Fruit fly (Drosophila melanogaster) whole organism, adult: Measurements from ENCODE around the gene CG42692.

Experiments
- CG11617 ChIP-seq: fragments of 200-800 bp; sonication (Bioruptor generic); optimal IDR thresholded peaks from 2 replicates; lab custom pipeline; 2017; ENCODE audit warnings: mild to moderate bottlenecking, missing biosample characterization, missing genetic modification reagents, missing genetic modification characterization
- CG12768 ChIP-seq: fragments of 200-800 bp; sonication (Bioruptor generic); optimal IDR thresholded peaks from 2 replicates; lab custom pipeline; 2017; ENCODE audit warnings: missing biosample characterization, missing genetic modification characterization, mild to moderate bottlenecking, moderate library complexity, missing genetic modification reagents
- CG14711 ChIP-seq: fragments of 200-800 bp; sonication (Bioruptor generic); optimal IDR thresholded peaks from 2 replicates; lab custom pipeline; 2018; ENCODE audit warnings: missing biosample characterization, mild to moderate bottlenecking, missing genetic modification characterization, moderate library complexity
- CG1620 ChIP-seq: fragments of 200-800 bp; sonication (Bioruptor generic); optimal IDR thresholded peaks from 2 replicates; lab custom pipeline; 2016; ENCODE audit warnings: missing biosample characterization, missing genetic modification characterization
- CG33017 ChIP-seq: fragments of 200-800 bp; sonication (Bioruptor generic); optimal IDR thresholded peaks from 2 replicates; lab custom pipeline; 2018; ENCODE audit warnings: missing biosample characterization, mild to moderate bottlenecking, missing genetic modification characterization, moderate library complexity
- CG5204 ChIP-seq: fragments of 200-800 bp; sonication (Bioruptor generic); optimal IDR thresholded peaks from 2 replicates; lab custom pipeline; 2016; ENCODE audit warnings: missing biosample characterization, missing genetic modification characterization
- CG7045 ChIP-seq: fragments of 200-800 bp; sonication (Bioruptor generic); optimal IDR thresholded peaks from 2 replicates; lab custom pipeline; 2017; ENCODE audit warnings: missing biosample characterization, mild to moderate bottlenecking, missing genetic modification characterization
- CG7101 ChIP-seq: fragments of 200-800 bp; sonication (Bioruptor generic); optimal IDR thresholded peaks from 2 replicates; lab custom pipeline; 2018; ENCODE audit warnings: missing biosample characterization, mild to moderate bottlenecking, missing genetic modification characterization, moderate library complexity
- Clk ChIP-seq: fragments of 200-800 bp; sonication (Bioruptor generic); optimal IDR thresholded peaks from 2 replicates; lab custom pipeline; 2017; ENCODE audit warnings: missing biosample characterization, missing genetic modification characterization
- Crg-1 ChIP-seq: fragments of 200-800 bp; sonication (Bioruptor generic); optimal IDR thresholded peaks from 2 replicates; lab custom pipeline; 2016; ENCODE audit warnings: missing biosample characterization, missing genetic modification characterization
- Hr96 ChIP-seq: fragments of 200-800 bp; sonication (Bioruptor generic); optimal IDR thresholded peaks from 2 replicates; lab custom pipeline; 2016; ENCODE audit warnings: missing biosample characterization, missing genetic modification characterization
- Mnt ChIP-seq: fragments of 200-800 bp; sonication (Bioruptor generic); optimal IDR thresholded peaks from 2 replicates; lab custom pipeline; 2016; ENCODE audit warnings: missing biosample characterization, mild to moderate bottlenecking, missing genetic modification characterization
- bab1 ChIP-seq: fragments of 200-800 bp; sonication (Bioruptor generic); optimal IDR thresholded peaks from 3 replicates; lab custom pipeline; 2019; ENCODE audit warnings: missing biosample characterization, mild to moderate bottlenecking, missing genetic modification characterization, moderate library complexity
- cic ChIP-seq: fragments of 200-800 bp; sonication (Bioruptor generic); optimal IDR thresholded peaks from 2 replicates; lab custom pipeline; 2017; ENCODE audit warnings: missing biosample characterization, mild to moderate bottlenecking, missing genetic modification characterization, moderate library complexity
- cnc ChIP-seq, 2 experiments: fragments of >200 bp; optimal IDR thresholded peaks; 2 replicates each; lab custom pipeline; 2017
- kay ChIP-seq: fragments of 200-800 bp; sonication (Bioruptor generic); peaks from one replicate; lab custom pipeline; 2016; ENCODE audit warnings: missing biosample characterization, missing genetic modification characterization, borderline replicate concordance
- ovo ChIP-seq: fragments of 200-800 bp; sonication (Bioruptor generic); optimal IDR thresholded peaks from 2 replicates; lab custom pipeline; 2016; ENCODE audit warnings: missing biosample characterization, missing genetic modification characterization
- pad ChIP-seq: fragments of 200-800 bp; sonication (Bioruptor generic); optimal IDR thresholded peaks from 3 replicates; lab custom pipeline; 2017; ENCODE audit warnings: missing biosample characterization, missing genetic modification characterization, mild to moderate bottlenecking, moderate library complexity, missing genetic modification reagents
- tj ChIP-seq: fragments of 200-800 bp; sonication (Bioruptor generic); optimal IDR thresholded peaks from 3 replicates; lab custom pipeline; 2017; ENCODE audit warnings: missing biosample characterization, mild to moderate bottlenecking, missing genetic modification characterization, moderate library complexity
- toe ChIP-seq: fragments of 200-800 bp; sonication (Bioruptor generic); optimal IDR thresholded peaks from 2 replicates; lab custom pipeline; 2016; ENCODE audit warnings: missing biosample characterization, missing genetic modification characterization

Gene CG42692

DNA sequence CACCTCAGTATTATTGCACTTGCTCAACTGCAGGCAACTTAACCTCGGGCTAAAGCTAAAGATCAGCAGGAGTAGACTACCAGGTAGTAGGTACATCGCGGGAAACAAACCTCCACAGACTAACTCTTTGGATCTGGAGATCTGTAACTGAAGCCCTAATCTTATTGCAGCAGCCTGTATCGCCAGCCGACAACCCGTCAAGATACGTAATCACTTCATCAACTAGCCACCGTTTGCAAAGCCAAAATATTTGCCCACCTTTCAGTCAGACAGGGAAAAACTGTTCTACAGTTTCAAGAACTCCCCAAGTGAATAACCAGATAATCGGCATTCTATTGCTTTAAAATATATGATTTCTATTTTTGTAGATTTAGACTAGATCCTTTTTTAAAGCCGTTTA lies 23.5 kb downstream of the CG42692 start, which contains the start of gene CG18095:
TSS of gene CG18095 (minus strand) at position 101 of the 400 bp plus-strand sequence.
- TF ChIP-seq CG7045 (GFP tag; lab: Kevin White, UChicago) (no peak), cnc (optimal IDR thresholded peaks at IDR 0.05; lab: Kevin White, UChicago) (no peak), ovo (GFP tag; lab: Kevin White, UChicago) (no peak), Mnt (no peak), Clk (GFP tag; lab: Kevin White, UChicago) (no peak)

DNA sequence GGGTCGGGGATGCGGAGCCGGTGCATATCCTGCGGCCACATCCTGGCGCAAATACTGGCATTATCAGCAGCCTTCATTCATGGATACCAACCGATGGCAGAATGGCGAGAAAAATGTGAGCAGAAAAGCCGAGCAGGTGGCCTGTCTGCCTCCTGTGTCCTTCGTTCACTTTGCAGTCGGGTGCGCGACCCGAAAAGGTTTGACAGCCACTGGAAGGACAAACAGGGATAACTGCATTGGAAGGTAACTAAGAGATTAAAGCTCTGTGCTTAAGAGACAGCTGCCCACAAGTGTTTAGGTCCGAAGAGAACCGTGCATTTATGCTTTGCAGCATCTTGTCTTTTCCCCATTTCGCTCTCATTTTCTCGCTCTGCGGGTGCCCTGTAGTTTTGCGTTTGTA lies 30.8 kb downstream of the CG42692 start:
- TF ChIP-seq kay (no peak), CG33017 (tag; lab: Kevin White, UChicago) (no peak), cic (no peak), pad (GFP tag; lab: Kevin White, UChicago) (no peak), CG7101 (tag; lab: Kevin White, UChicago) (no peak), CG11617 (GFP tag; lab: Kevin White, UChicago) (no peak), Hr96 (GFP tag; lab: Kevin White, UChicago) (no peak), CG5204 (GFP tag; lab: Kevin White, UChicago) (no peak), Clk (GFP tag; lab: Kevin White, UChicago) (no peak), Crg-1 (no peak), CG14711 (no peak), Mnt (no peak), CG7045 (GFP tag; lab: Kevin White, UChicago) (no peak), CG1620 (GFP tag; lab: Kevin White, UChicago) (no peak)

DNA sequence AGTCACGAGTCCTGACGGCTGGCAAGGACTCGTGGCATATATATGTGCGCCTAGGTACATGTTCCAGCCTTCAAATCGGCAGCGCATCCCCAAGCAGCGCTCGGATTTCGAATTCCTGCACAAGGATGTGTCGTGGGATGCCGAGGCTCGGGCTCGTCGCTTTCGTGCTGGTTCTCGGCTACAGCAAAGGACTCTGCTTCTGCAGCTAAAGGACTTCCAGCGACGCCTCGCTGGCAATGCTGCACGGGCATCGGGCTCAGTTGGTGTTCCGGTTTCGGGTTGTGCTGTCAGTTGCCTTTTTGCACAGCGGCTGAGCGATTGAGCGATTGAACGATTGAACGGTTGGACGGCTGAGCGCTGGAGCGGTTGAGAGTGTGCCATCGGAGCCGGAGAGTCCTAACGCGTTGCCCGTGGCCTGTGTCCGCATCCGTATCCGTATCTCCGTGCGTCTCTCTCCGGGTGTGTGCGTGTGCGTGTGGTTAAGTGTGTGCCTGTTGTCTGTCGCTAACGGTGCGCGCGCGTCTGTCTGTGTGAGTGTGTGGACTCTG lies 32.1 kb downstream of the CG42692 start, which contains the start of gene nAChRalpha5:
TSS of gene nAChRalpha5 (plus strand) at position 235 of the 548 bp plus-strand sequence.
- TF ChIP-seq ovo (GFP tag; lab: Kevin White, UChicago) (no peak), Crg-1 (no peak), toe (GFP tag; lab: Kevin White, UChicago) (no peak), CG7045 (GFP tag; lab: Kevin White, UChicago) (no peak), Clk (GFP tag; lab: Kevin White, UChicago) (no peak), CG11617 (GFP tag; lab: Kevin White, UChicago) (no peak), CG14711 (no peak), CG33017 (tag; lab: Kevin White, UChicago) (no peak), tj (no peak), Hr96 (GFP tag; lab: Kevin White, UChicago) (no peak), bab1 (GFP tag; lab: Kevin White, UChicago) (no peak), CG7101 (tag; lab: Kevin White, UChicago) (no peak), CG12768 (GFP tag; lab: Kevin White, UChicago) (no peak)

DNA sequence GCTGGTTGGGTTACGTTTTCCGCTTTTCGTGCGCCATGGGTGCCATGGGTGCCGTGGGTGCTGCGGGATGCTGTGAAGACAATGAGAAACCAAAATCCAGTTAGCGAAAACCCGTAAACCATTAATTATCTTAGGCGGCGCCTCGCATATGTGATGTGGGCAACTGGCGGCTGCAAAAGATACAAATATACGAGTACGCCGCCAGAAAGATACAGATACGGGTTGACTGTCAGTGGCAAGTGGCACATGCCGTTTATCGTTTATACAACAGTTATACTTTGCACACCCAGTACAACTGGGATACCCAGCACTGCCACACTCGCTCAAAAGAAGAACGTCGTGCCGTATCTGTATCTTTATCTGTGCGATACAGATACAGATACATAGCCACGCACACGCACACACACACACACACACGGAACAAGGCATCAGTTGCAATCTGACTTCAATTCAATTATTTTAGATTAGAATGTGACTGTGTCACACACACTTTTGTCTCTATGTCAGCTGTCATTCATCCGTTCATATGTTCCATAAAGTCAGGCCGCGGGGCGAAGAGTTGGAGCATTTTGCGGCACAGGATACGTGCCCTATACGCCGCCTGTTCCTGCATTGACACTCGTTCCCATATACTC lies 37.8 kb downstream of the CG42692 start:
- TF ChIP-seq pad (GFP tag; lab: Kevin White, UChicago) (no peak), CG12768 (GFP tag; lab: Kevin White, UChicago) (no peak), cnc (optimal IDR thresholded peaks at IDR 0.05; lab: Kevin White, UChicago) (no peak), CG14711 (no peak), kay (no peak), Mnt (no peak), Hr96 (GFP tag; lab: Kevin White, UChicago) (no peak), bab1 (GFP tag; lab: Kevin White, UChicago) (no peak), tj (no peak), CG33017 (tag; lab: Kevin White, UChicago) (no peak), CG11617 (GFP tag; lab: Kevin White, UChicago) (no peak), CG5204 (GFP tag; lab: Kevin White, UChicago) (no peak), CG1620 (GFP tag; lab: Kevin White, UChicago) (no peak), cic (no peak), CG7045 (GFP tag; lab: Kevin White, UChicago) (no peak)

DNA sequence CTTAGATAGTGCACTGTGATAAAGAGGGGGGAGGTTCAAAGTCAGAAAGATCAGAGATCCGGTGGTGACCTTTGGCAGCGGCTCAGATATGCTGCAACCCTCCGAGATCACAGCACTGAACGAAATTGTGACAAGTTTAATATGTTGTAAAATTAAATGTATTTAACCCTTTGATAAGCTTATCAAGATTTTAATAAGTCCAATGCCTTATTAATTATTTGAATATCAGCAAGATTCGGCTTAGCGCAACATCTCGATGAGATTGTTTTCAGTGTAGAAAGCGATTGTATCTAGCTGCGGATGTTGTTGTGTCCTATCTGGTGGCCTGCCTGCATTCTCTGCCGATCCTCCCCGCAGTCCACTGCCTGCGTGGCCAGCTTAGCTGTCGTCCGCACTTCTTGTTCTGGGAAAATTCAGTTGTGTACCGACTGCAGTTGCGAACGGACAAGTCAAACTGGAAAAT lies 39.3 kb downstream of the CG42692 start, which contains the start of gene NimC4:
TSS of gene NimC4 (plus strand) at position 413 of the 463 bp plus-strand sequence.
- TF ChIP-seq CG7045 (GFP tag; lab: Kevin White, UChicago) (no peak), CG14711 (no peak), Crg-1 (no peak), bab1 (GFP tag; lab: Kevin White, UChicago) (no peak), CG7101 (tag; lab: Kevin White, UChicago) (no peak), CG5204 (GFP tag; lab: Kevin White, UChicago) (no peak), Mnt (no peak)

DNA sequence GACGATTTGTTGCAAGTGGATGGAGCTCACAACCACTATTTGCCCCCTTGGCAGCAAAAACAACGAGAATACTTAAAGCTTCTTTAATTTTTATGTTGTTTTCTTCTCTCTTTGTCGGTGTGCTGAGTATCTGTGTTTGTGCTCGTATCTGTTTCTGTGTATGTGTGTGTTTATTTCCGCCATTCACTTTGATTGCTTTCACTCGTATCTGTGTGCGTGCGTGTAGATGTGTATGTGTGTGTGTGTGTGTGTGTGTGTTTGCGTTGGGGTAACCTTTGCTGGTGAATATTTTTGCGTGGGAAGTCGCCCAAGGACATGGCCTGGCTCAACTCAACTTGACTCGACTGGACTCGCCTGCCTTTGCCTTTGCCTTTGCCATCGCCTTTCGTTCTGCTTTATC lies 42.1 kb downstream of the CG42692 start:
- TF ChIP-seq Hr96 (GFP tag; lab: Kevin White, UChicago), result no peak
- no peak for TF ChIP-seq Crg-1
- no peak for TF ChIP-seq CG5204 (GFP tag; lab: Kevin White, UChicago)

DNA sequence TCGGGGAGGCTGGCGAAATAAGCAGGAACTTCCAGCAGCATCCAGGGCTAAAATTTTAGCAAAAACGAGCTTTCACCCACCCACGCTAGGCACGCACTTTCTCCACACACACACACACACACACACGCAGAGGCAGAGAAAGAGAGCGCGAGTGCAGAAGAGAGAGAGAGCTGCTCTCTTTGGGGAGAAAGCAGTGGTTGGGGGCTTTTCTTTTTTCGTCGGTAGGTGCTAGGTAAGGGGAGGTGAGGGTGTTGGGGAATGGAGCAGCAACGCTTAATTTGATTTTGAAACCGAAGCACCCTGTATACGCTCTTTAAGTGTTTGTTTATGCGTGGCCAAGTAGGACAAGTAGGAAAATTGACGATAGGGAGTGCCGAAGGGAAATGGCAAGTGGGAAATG lies 46.4 kb downstream of the CG42692 start:
- TF ChIP-seq CG12768 (GFP tag; lab: Kevin White, UChicago), result no peak
- no peak for TF ChIP-seq pad (GFP tag; lab: Kevin White, UChicago)
- no peak for TF ChIP-seq CG7045 (GFP tag; lab: Kevin White, UChicago)
- no peak for TF ChIP-seq toe (GFP tag; lab: Kevin White, UChicago)
- no peak for TF ChIP-seq cic
- TF ChIP-seq CG14711, result no peak
- TF ChIP-seq Clk (GFP tag; lab: Kevin White, UChicago), result no peak
- no peak for TF ChIP-seq CG7101 (tag; lab: Kevin White, UChicago)
- TF ChIP-seq Crg-1, result no peak
